Fruit fly (Drosophila melanogaster) whole organism, prepupa: ENCODE results near the gene CG15814.

Source experiments
- Blimp-1 ChIP-seq: fragments of 200-800 bp; sonication (Bioruptor generic); optimal IDR thresholded peaks from 3 replicates; lab custom pipeline; 2017; ENCODE audit warnings: missing biosample characterization, missing genetic modification characterization, mild to moderate bottlenecking, moderate library complexity, missing genetic modification reagents
- CG10631 ChIP-seq: fragments of 200-800 bp; sonication (Bioruptor generic); optimal IDR thresholded peaks from 2 replicates; lab custom pipeline; 2016; ENCODE audit warnings: missing biosample characterization, missing genetic modification characterization
- CG10669 ChIP-seq: fragments of 200-800 bp; sonication (Bioruptor generic); optimal IDR thresholded peaks from 3 replicates; lab custom pipeline; 2018; ENCODE audit warnings: missing biosample characterization, mild to moderate bottlenecking, missing genetic modification characterization, moderate library complexity
- CG11294 ChIP-seq: fragments of 200-800 bp; sonication (Bioruptor generic); IDR thresholded peaks from 2 replicates; pipeline ENCODE4 v1.3.6; 2022; ENCODE audit warnings: missing biosample characterization, missing genetic modification characterization
- CG11762 ChIP-seq: fragments of 200-800 bp; sonication (Bioruptor generic); optimal IDR thresholded peaks from 3 replicates; lab custom pipeline; 2016; ENCODE audit warnings: missing biosample characterization, missing genetic modification characterization; ENCODE audit not compliant: insufficient read depth
- CG11902 ChIP-seq: fragments of 200-800 bp; sonication (Bioruptor generic); optimal IDR thresholded peaks from 3 replicates; lab custom pipeline; 2016; ENCODE audit warnings: missing biosample characterization, missing genetic modification characterization
- CG15336 ChIP-seq: fragments of 200-800 bp; sonication (Bioruptor generic); IDR thresholded peaks from 2 replicates; pipeline ENCODE4 v1.3.6; 2022; ENCODE audit warnings: missing biosample characterization, missing genetic modification characterization
- CG1621 ChIP-seq: fragments of 200-800 bp; sonication (Bioruptor generic); optimal IDR thresholded peaks from 3 replicates; lab custom pipeline; 2018; ENCODE audit warnings: missing biosample characterization, mild to moderate bottlenecking, missing genetic modification characterization
- CG16779 ChIP-seq: fragments of 200-800 bp; sonication (Bioruptor generic); optimal IDR thresholded peaks from 3 replicates; lab custom pipeline; 2017; ENCODE audit warnings: missing biosample characterization, mild to moderate bottlenecking, missing genetic modification characterization
- CG3032 ChIP-seq: fragments of 200-800 bp; optimal IDR thresholded peaks from 2 replicates; lab custom pipeline; 2019; ENCODE audit warnings: missing biosample characterization, mild to moderate bottlenecking, missing genetic modification characterization, moderate library complexity
- CG31627 ChIP-seq: fragments of 200-800 bp; sonication (Bioruptor generic); optimal IDR thresholded peaks from 3 replicates; lab custom pipeline; 2016; ENCODE audit warnings: missing biosample characterization, missing genetic modification characterization
- CG32006 ChIP-seq: fragments of 200-800 bp; sonication (Bioruptor generic); optimal IDR thresholded peaks from 3 replicates; lab custom pipeline; 2017; ENCODE audit warnings: missing biosample characterization, mild to moderate bottlenecking, missing genetic modification characterization
- CG3919 ChIP-seq: fragments of 200-800 bp; sonication (Bioruptor generic); optimal IDR thresholded peaks from 3 replicates; lab custom pipeline; 2016; ENCODE audit warnings: missing biosample characterization, missing genetic modification characterization
- CG4318 ChIP-seq: fragments of 200-800 bp; sonication (Bioruptor generic); optimal IDR thresholded peaks from 3 replicates; lab custom pipeline; 2017; ENCODE audit warnings: missing biosample characterization, mild to moderate bottlenecking, missing genetic modification characterization
- CG6808 ChIP-seq: fragments of 200-800 bp; sonication (Bioruptor generic); optimal IDR thresholded peaks from 3 replicates; lab custom pipeline; 2017; ENCODE audit warnings: missing biosample characterization, missing genetic modification characterization, mild to moderate bottlenecking, moderate library complexity, missing genetic modification reagents
- CG6854 ChIP-seq: fragments of 200-800 bp; sonication (Bioruptor generic); optimal IDR thresholded peaks from 2 replicates; lab custom pipeline; 2017; ENCODE audit warnings: missing biosample characterization, mild to moderate bottlenecking, missing genetic modification characterization
- CG7368 ChIP-seq: fragments of 200-800 bp; sonication (Bioruptor generic); optimal IDR thresholded peaks from 3 replicates; lab custom pipeline; 2016; ENCODE audit warnings: missing biosample characterization, missing genetic modification characterization
- CG8119 ChIP-seq: fragments of 200-800 bp; sonication (Bioruptor generic); IDR thresholded peaks from 3 replicates; pipeline ENCODE4 v1.3.6; 2022; ENCODE audit warnings: missing biosample characterization, missing genetic modification characterization
- CG8319 ChIP-seq: fragments of 200-800 bp; sonication (Bioruptor generic); optimal IDR thresholded peaks from 3 replicates; lab custom pipeline; 2016; ENCODE audit warnings: missing biosample characterization, missing genetic modification characterization
- CG8632 ChIP-seq: fragments of 200-800 bp; sonication (Bioruptor generic); optimal IDR thresholded peaks from 3 replicates; lab custom pipeline; 2016; ENCODE audit warnings: missing biosample characterization, missing genetic modification characterization
- Eip75B ChIP-seq: fragments of 200-800 bp; sonication (Bioruptor generic); optimal IDR thresholded peaks from 3 replicates; lab custom pipeline; 2016; ENCODE audit warnings: missing biosample characterization, missing genetic modification characterization
- Eip78C ChIP-seq: fragments of 200-800 bp; sonication (Bioruptor generic); peaks from one replicate; lab custom pipeline; 2016; ENCODE audit warnings: missing biosample characterization, missing genetic modification characterization
- Eip93F ChIP-seq: fragments of 200-800 bp; sonication (Bioruptor generic); optimal IDR thresholded peaks from 2 replicates; lab custom pipeline; 2016; ENCODE audit warnings: missing biosample characterization, mild to moderate bottlenecking, missing genetic modification characterization
- Ets21C ChIP-seq: fragments of 200-800 bp; sonication (Bioruptor generic); optimal IDR thresholded peaks from 3 replicates; lab custom pipeline; 2016; ENCODE audit warnings: missing biosample characterization, missing genetic modification characterization
- Ets96B ChIP-seq: fragments of 200-800 bp; optimal IDR thresholded peaks from 2 replicates; lab custom pipeline; 2019; ENCODE audit warnings: missing biosample characterization, mild to moderate bottlenecking, missing genetic modification characterization, moderate library complexity
- Gug ChIP-seq: fragments of 200-800 bp; sonication (Bioruptor generic); IDR thresholded peaks from 2 replicates; pipeline ENCODE4 v1.3.6; 2022; ENCODE audit warnings: missing biosample characterization, missing genetic modification characterization
- Hr38 ChIP-seq: sonication (Bioruptor generic); optimal IDR thresholded peaks from 2 replicates; lab custom pipeline; 2016; ENCODE audit warnings: missing biosample characterization, missing genetic modification characterization
- Hr39 ChIP-seq: fragments of 200-800 bp; sonication (Bioruptor generic); optimal IDR thresholded peaks from 2 replicates; lab custom pipeline; 2016; ENCODE audit warnings: missing biosample characterization, missing genetic modification characterization
- Hr4 ChIP-seq: fragments of 200-800 bp; sonication (Bioruptor generic); optimal IDR thresholded peaks from 3 replicates; lab custom pipeline; 2016; ENCODE audit warnings: missing biosample characterization, missing genetic modification characterization
- Lpt ChIP-seq: fragments of 200-800 bp; sonication (Bioruptor generic); optimal IDR thresholded peaks from 3 replicates; lab custom pipeline; 2016; ENCODE audit warnings: missing biosample characterization, missing genetic modification characterization
- Met ChIP-seq: fragments of 200-800 bp; sonication (Bioruptor generic); optimal IDR thresholded peaks from 3 replicates; lab custom pipeline; 2016; ENCODE audit warnings: missing biosample characterization, missing genetic modification characterization
- Sox14 ChIP-seq: fragments of 200-800 bp; sonication (Bioruptor generic); optimal IDR thresholded peaks from 3 replicates; lab custom pipeline; 2016; ENCODE audit warnings: missing biosample characterization, missing genetic modification characterization
- Sox15 ChIP-seq: fragments of 200-800 bp; sonication (Bioruptor generic); optimal IDR thresholded peaks from 3 replicates; lab custom pipeline; 2016; ENCODE audit warnings: missing biosample characterization, missing genetic modification characterization
- achi ChIP-seq: fragments of 200-800 bp; sonication (Bioruptor generic); optimal IDR thresholded peaks from 3 replicates; lab custom pipeline; 2016; ENCODE audit warnings: missing biosample characterization, missing genetic modification characterization
- dac ChIP-seq: fragments of 200-800 bp; sonication (Bioruptor generic); optimal IDR thresholded peaks from 2 replicates; lab custom pipeline; 2017; ENCODE audit warnings: missing biosample characterization, mild to moderate bottlenecking, missing genetic modification characterization
- dsx ChIP-seq: fragments of 200-800 bp; optimal IDR thresholded peaks from 3 replicates; lab custom pipeline; 2019; ENCODE audit warnings: missing biosample characterization, mild to moderate bottlenecking, missing genetic modification characterization, moderate library complexity; ENCODE audit not compliant: poor library complexity, severe bottlenecking
- esn ChIP-seq: fragments of 200-800 bp; sonication (Bioruptor generic); optimal IDR thresholded peaks from 2 replicates; lab custom pipeline; 2016; ENCODE audit warnings: missing biosample characterization, mild to moderate bottlenecking, missing genetic modification characterization, moderate library complexity
- fd59A ChIP-seq: fragments of 200-800 bp; sonication (Bioruptor generic); optimal IDR thresholded peaks from 2 replicates; lab custom pipeline; 2017; ENCODE audit warnings: missing biosample characterization, mild to moderate bottlenecking, missing genetic modification characterization, missing genetic modification reagents
- fd85E ChIP-seq: fragments of 200-800 bp; sonication (Bioruptor generic); optimal IDR thresholded peaks from 3 replicates; lab custom pipeline; 2016; ENCODE audit warnings: missing biosample characterization, missing genetic modification characterization
- fkh ChIP-seq: fragments of 200-800 bp; sonication (Bioruptor generic); optimal IDR thresholded peaks from 3 replicates; lab custom pipeline; 2017; ENCODE audit warnings: missing biosample characterization, mild to moderate bottlenecking, missing genetic modification characterization, moderate library complexity
- net ChIP-seq: fragments of 200-800 bp; sonication (Bioruptor generic); optimal IDR thresholded peaks from 3 replicates; lab custom pipeline; 2016; ENCODE audit warnings: missing biosample characterization, missing genetic modification characterization
- salr ChIP-seq, 2 experiments: fragments of 200-800 bp; sonication (Bioruptor generic); optimal IDR thresholded peaks; 3 replicates each; lab custom pipeline; 2016 to 2018; ENCODE audit warnings: missing biosample characterization in 2 of 2, missing genetic modification characterization in 2 of 2, mild to moderate bottlenecking in 1 of 2
- spab ChIP-seq: fragments of 200-800 bp; sonication (Bioruptor generic); optimal IDR thresholded peaks from 2 replicates; lab custom pipeline; 2017; ENCODE audit warnings: missing biosample characterization, mild to moderate bottlenecking, missing genetic modification characterization, missing genetic modification reagents
- ss ChIP-seq, 2 experiments: fragments of 200-800 bp; sonication (Bioruptor generic); optimal IDR thresholded peaks; 2 replicates in 1 of 2; 3 replicates in 1 of 2; lab custom pipeline; 2017 to 2018; ENCODE audit warnings: mild to moderate bottlenecking in 2 of 2, missing biosample characterization in 2 of 2, missing genetic modification characterization in 2 of 2, moderate library complexity in 1 of 2
- svp ChIP-seq: fragments of 200-800 bp; sonication (Bioruptor generic); peaks from one replicate; lab custom pipeline; 2016; ENCODE audit warnings: missing biosample characterization, missing genetic modification characterization
- topi ChIP-seq: fragments of 200-800 bp; sonication (Bioruptor generic); optimal IDR thresholded peaks from 3 replicates; lab custom pipeline; 2016; ENCODE audit warnings: missing biosample characterization, missing genetic modification characterization
- vri ChIP-seq: fragments of 200-800 bp; sonication (Bioruptor generic); optimal IDR thresholded peaks from 3 replicates; lab custom pipeline; 2016; ENCODE audit warnings: missing biosample characterization, mild to moderate bottlenecking, missing genetic modification characterization

Gene CG15814

dm6 chrX:17804048-17804447, 46.1 kb downstream of the CG15814 start:
- TF ChIP-seq Eip78C (GFP tag; lab: Kevin White, UChicago), result peak; percentile 42
- TF ChIP-seq fd59A (GFP tag; lab: Kevin White, UChicago), result no peak

dm6 chrX:17802353-17803121, 47.6 kb downstream of the CG15814 start:
- TF ChIP-seq CG32006 (GFP tag; lab: Kevin White, UChicago) (peak; percentile 84), svp (GFP tag; lab: Kevin White, UChicago) (peak; percentile 86), CG11762 (GFP tag; lab: Kevin White, UChicago) (peak; percentile 61), esn (GFP tag; lab: Kevin White, UChicago) (peak; percentile 86), CG31627 (peak; percentile 80), fd85E (GFP tag; lab: Kevin White, UChicago) (peak; percentile 8), spab (GFP tag; lab: Kevin White, UChicago) (peak; percentile 60), CG11902 (GFP tag; lab: Kevin White, UChicago) (peak; percentile 64), CG16779 (peak; percentile 44), CG10669 (GFP tag; lab: Kevin White, UChicago) (peak; percentile 80), Hr39 (GFP tag; lab: Kevin White, UChicago) (peak; percentile 84), CG4318 (peak; percentile 70), fkh (GFP tag; lab: Kevin White, UChicago) (no peak), CG10631 (GFP tag; lab: Kevin White, UChicago) (peak; percentile 78), CG7368 (peak; percentile 69), CG1621 (tag; lab: Kevin White, UChicago) (peak; percentile 58), Sox14 (GFP tag; lab: Kevin White, UChicago) (peak; percentile 84), Eip75B (GFP tag; lab: Kevin White, UChicago) (peak; percentile 70), Met (GFP tag; lab: Kevin White, UChicago) (peak; percentile 82), CG6808 (GFP tag; lab: Kevin White, UChicago) (peak; percentile 74), Gug (GFP tag; lab: Robert Waterston, UW) (peak; percentile 34; the same call in 1 of the 2 replicates), Hr38 (GFP tag; lab: Kevin White, UChicago) (no peak), CG3919 (GFP tag; lab: Kevin White, UChicago) (peak; percentile 77), Hr4 (peak; percentile 71), Lpt (GFP tag; lab: Kevin White, UChicago) (peak; percentile 49), CG15336 (GFP tag; lab: Robert Waterston, UW) (peak; percentile 76), fd59A (GFP tag; lab: Kevin White, UChicago) (peak; percentile 75), dsx (peak; percentile 57), net (GFP tag; lab: Kevin White, UChicago) (peak; percentile 71), CG8319 (GFP tag; lab: Kevin White, UChicago) (peak; percentile 54), achi (peak; percentile 80), CG8119 (peak; percentile 80), CG11294 (GFP tag; lab: Robert Waterston, UW) (no peak), dac (GFP tag; lab: Kevin White, UChicago) (peak; percentile 64), Eip93F (GFP tag; lab: Kevin White, UChicago) (peak; percentile 36), Sox15 (GFP tag; lab: Kevin White, UChicago) (peak; percentile 64), Ets96B (tag; lab: Kevin White, UChicago) (peak; percentile 57), Ets21C (GFP tag; lab: Kevin White, UChicago) (peak; percentile 68), vri (GFP tag; lab: Kevin White, UChicago) (peak; percentile 69), salr (GFP tag; optimal IDR thresholded peaks at IDR 0.05; lab: Kevin White, UChicago) (peak; percentile 25 to 78), CG3032 (tag; lab: Kevin White, UChicago) (peak; percentile 47), ss (GFP tag; optimal IDR thresholded peaks at IDR 0.05; lab: Kevin White, UChicago) (peak; percentile 71 to 77), Eip78C (GFP tag; lab: Kevin White, UChicago) (peak; percentile 95), CG6854 (GFP tag; lab: Kevin White, UChicago) (peak; percentile 38), CG8632 (GFP tag; lab: Kevin White, UChicago) (peak; percentile 79), Blimp-1 (GFP tag; lab: Kevin White, UChicago) (peak; percentile 56), topi (GFP tag; lab: Kevin White, UChicago) (peak; percentile 86)
